Fruit fly (Drosophila melanogaster): ENCODE measurements around the gene CG18131.

CG18131 gene

DNA sequence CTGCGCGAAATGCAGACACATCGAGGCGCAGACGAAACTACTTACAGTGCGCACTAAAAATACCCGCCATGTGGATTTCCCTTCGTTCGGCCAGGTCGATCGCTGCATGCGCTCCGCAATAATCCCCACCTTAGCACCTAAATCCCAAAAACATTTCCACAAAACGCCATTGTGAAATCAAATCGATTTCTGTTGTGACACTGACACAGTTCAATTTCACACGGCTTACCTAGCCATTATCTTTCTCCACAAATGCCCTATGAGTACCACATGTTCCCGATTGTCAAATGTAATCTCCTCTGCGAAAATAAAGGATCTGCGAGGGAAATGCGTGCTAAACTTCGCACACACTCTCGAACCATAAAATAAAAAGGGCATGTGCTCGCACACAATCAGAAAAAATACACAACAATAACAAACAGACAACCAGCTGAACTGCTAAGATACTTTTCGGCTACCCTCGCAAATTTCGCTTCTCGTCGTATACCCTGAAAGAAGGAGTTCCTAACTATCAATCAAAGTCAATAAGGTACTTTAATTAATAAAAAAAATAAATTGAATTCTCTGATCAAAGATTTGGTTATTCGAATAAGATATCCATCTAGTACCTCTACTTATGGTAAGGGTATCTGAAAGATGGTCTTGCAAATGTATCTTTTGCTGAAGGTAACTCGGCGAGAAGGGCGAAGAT is 14.3 kb downstream of the CG18131 start:
- no peak for TF ChIP-seq CG8478 (optimal IDR thresholded peaks at IDR 0.05)

DNA sequence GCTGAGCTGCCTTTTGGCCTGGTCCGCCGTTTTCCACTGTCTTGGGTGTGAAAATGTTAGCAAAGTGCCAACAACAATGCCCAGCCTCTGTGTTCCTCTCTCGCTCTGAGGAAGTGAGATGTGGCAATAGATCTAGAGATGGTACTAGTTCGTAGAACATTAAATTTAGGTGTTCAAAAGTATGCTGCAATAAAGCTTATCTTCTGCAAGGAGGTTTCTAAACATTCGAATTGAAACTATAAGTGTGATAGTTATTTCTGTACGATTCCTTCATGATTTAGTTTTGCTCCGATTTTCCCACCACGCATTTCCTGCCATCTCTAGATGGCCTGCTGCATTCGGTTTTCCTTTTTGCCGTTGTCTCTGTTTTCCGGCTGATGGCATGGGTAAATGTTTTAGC is 21.9 kb downstream of the CG18131 start:
- TF ChIP-seq CTCF (optimal IDR thresholded peaks at IDR 0.05) (no peak), CG8478 (optimal IDR thresholded peaks at IDR 0.05) (no peak)

DNA sequence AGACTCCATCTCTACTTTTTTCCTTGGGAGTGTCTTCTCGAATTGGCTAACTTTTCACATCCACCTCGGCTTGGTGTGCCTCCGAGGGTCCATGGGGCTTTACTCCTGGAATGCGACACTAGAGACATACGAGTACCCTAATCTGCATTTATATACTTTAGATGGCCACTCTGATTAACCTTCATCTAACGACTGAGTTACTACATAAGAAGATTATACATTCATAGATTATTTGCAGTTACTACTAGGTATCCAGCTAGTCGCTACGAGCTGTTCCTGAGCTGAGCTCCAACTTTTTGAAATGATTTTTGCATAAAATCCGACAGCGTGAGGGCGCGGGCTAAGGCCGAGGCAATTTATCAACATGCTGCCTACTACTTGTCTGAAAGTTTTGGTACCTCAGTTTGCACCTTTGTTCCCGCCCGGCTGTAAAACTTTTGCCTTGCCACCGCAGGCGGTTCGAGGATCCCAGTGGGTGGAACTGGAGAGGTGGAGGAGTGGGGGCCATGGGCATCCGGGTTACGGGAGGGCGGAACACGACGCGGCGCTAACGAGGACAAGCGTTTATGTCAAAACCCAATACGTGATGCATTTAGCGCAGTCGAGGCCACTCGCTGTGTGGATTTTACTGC is 23.4 kb downstream of the CG18131 start:
- TF ChIP-seq CTCF (optimal IDR thresholded peaks at IDR 0.05) (no peak), CG8478 (optimal IDR thresholded peaks at IDR 0.05) (no peak)

DNA sequence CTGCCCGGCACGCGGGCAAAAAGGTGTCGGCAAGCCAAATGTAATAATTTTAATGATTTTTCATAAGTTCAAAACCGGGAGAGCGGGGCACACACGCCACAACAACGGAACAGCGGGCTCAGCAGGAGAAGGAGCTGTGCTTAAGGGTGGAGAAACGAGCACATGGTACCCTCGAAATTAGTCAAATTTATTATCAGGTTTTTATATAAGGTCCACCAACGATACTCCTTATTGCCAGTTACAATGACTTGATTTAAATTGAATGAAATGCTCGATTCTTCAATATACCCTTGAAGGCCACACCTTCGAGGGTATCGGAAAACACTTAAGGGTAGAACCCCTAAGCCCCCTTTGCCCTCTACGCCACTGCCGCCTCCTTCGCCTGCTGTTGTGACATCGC is 27.0 kb downstream of the CG18131 start:
- TF ChIP-seq CTCF (optimal IDR thresholded peaks at IDR 0.05) (no peak), CG8478 (optimal IDR thresholded peaks at IDR 0.05) (no peak)

DNA sequence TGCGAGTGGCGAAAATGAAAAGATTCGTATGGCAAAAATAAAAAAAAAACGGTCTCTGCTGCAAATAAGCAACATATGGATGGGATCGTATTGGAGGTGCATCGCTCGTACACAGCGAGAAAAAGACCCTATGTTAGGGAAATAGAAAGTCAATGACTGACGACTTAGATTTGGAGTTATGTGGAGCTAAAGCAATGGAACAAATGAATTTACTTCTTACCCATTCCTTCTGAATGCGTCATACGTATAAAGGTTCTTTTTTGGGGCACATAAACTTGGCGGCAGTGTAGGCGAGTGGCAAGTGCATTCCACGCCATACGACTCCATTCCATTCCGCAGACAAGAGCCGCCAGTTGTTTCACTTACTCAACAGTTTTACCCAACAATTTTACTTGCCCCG is 29.6 kb downstream of the CG18131 start:
- TF ChIP-seq CG8478 (optimal IDR thresholded peaks at IDR 0.05), result no peak
- TF ChIP-seq CTCF (optimal IDR thresholded peaks at IDR 0.05), result no peak

DNA sequence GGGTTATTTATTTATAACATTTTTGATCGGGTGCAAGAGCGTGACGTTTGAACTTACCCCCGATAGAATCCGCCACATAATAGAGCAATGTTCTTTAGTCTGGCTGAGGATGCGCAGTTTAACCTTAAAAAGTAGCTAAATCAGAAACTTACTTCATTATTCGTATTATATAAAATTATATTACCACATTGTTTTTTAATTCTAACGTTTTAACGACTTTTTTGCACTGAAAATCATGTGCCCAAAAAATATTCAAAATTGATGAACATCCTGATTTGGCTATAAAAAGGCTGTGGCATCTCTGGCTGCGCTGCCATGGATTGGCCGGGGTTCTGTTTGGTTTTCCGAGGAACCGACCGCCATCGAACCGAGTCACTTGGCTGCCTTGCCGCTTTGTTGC is 30.4 kb downstream of the CG18131 start:
- TF ChIP-seq CG8478 (optimal IDR thresholded peaks at IDR 0.05) (no peak), CTCF (optimal IDR thresholded peaks at IDR 0.05) (no peak)

DNA sequence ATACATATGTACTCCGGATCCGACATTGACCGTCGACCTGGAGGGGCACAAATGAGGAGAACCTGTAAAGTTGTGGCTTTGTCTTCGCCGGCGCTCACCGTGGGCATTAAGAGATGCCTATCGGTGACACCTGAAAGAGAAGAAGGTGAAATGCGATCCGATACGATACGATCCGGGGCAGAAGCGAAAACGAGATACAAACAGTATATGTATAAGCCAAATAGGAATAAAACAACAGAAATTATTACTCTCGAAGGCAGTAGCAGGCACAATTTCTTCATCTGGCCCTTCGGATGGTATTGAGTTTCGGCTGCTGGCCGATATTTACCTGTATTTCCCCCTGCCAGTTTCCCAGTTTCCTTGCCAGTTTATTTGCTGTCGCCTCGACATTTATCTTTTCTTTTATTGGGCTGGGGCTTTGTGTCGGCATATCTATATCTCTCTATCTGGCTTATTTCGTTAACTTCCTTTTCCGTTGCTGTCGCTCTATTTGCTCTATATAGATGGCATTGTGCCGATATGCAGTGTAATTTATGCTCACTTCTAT is 37.0 kb downstream of the CG18131 start:
- TF ChIP-seq CG8478 (optimal IDR thresholded peaks at IDR 0.05), result no peak
- TF ChIP-seq CTCF (optimal IDR thresholded peaks at IDR 0.05), result no peak

DNA sequence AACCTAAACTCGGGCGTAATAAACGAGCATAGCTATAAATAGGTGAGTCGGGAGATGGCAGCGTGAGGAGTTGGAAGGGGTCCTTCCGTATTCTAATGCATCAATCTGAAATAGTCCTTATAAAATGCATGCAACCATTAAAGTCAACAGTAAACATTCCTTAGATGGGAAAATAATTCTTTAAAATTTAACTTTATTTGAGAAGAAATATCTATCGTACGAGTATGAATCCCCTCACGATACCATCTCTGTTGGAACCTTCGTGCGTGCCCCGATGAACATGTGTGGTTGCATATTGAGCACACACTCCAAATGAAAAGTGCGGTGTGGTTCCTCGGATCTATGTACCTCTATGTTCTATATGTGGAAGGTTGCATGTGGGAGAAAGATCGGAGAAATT is 38.3 kb downstream of the CG18131 start:
- TF ChIP-seq CTCF (optimal IDR thresholded peaks at IDR 0.05), result no peak
- no peak for TF ChIP-seq CG8478 (optimal IDR thresholded peaks at IDR 0.05)

DNA sequence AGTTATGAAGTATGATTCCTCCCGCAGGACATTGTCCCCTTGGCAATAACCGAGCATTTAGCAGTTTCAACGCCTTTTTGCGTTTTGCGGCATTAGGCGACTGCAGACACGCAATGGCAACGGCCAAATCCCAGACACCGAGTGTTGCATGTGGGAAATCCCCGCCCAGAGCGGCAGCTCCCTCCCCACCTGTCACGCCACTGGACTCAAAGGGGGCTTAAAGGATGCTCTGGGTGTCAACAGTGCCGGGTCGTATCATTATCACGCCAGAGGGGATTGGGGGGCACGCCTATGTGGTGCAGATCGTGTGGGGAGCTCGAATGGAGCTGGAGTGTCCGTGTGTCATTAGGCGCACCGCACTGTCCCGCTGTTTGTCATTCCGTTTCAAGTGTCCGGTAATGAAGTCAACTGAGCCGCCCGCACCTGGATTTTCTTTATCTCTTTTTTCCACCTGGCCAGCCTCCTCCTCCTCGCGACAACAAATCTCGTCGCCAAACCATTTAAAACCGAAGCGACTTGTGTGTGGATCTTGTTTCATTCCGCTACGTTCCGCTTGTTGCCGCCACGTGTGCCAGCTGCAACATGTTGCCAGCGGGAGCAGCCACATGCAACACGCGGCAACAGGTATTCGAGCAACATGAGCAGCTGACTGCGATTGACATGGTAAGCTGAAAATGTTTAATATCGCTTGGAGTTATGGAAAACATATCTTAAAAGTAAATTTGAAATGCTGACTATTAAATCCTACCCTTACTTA is 39.8 kb downstream of the CG18131 start:
- TF ChIP-seq CTCF (optimal IDR thresholded peaks at IDR 0.05), result no peak
- no peak for TF ChIP-seq CG8478 (optimal IDR thresholded peaks at IDR 0.05)

DNA sequence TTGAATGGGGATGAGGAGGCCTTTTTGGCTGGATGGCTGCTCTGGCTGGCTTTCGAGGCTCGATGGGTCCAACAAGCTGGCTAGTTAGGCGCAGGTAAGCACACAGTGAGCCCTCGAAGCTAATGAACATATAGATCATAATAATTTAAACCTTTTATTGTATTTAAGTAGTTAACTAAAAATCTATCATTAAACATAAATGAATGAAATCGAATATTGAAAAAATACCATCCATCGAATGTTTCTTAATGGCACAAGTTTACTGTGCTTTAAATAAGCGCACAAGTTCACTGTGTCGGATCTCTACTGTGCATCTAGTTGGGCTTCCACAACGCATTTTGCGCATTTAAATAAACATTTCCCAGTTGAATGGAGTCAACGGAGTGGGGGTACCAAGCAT is 41.1 kb downstream of the CG18131 start:
- TF ChIP-seq CTCF (optimal IDR thresholded peaks at IDR 0.05) (no peak), CG8478 (optimal IDR thresholded peaks at IDR 0.05) (no peak)

DNA sequence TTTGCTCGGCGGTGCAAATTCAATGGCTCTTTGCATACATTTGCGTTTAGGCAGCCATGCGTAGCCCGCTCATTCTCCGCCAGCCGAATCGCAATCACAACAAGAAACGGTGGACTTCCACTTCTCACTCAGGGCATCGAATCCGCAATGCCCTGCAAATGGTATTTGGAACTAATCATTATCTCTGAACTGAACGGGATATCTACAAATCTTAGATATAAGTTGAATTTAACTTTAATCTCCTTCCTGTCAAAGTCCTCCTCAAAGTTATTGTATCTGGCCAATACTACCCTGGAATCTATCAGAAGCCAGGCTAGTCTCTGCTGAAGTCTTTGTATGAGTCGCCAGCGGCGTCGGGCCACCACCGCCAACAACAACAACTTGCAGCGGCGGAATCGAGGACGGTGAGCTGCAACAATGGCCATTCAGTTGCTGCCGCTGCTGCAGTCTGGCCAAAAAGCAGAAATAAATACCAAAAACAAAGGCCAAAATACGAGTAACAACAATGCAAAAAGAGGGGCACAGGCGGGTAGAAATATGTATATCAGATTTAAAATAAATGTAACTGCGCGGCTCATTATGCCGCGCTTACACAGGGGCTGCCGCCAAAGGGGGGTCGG is 41.7 kb downstream of the CG18131 start:
- TF ChIP-seq CG8478 (optimal IDR thresholded peaks at IDR 0.05) (no peak), CTCF (optimal IDR thresholded peaks at IDR 0.05) (no peak)

DNA sequence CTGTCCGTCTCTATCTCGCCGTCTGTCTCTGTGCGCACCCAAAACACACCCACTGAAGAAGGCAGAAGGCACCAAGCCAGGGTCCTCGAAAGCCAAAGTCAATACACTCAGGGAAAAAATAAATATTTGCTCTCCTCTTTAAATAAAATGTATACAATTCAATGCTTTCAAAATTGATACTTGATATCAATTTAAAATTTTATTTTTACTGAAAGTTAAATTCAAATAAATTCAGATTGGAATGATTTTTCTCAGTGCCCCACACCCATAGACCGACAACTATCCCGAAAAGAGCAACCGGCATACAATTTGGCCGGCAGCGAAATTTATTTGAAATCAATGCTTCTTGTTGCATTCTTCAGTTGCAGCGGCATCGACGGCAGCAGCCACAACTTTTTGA is 43.6 kb downstream of the CG18131 start:
- no peak for TF ChIP-seq CG8478 (optimal IDR thresholded peaks at IDR 0.05)

DNA sequence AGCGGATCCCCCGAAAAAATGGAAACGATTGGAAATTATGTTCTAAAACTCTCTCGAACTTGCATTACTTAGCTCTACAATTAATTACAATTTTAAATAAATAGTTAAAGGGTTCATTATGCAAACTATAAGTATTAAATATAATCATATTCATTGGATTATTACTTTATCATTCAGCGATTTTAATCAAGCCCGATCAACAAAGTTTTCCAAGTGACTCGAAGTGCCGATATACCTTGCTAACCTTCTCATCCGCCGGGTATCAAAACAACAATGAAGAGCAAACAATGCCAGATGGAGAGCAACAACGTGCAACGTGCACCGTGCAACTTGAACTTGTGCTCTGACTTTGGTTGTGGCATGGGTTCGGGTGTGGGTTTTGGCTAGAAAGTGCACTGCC is 44.1 kb downstream of the CG18131 start:
- TF ChIP-seq CTCF (optimal IDR thresholded peaks at IDR 0.05) (no peak), CG8478 (optimal IDR thresholded peaks at IDR 0.05) (no peak)

DNA sequence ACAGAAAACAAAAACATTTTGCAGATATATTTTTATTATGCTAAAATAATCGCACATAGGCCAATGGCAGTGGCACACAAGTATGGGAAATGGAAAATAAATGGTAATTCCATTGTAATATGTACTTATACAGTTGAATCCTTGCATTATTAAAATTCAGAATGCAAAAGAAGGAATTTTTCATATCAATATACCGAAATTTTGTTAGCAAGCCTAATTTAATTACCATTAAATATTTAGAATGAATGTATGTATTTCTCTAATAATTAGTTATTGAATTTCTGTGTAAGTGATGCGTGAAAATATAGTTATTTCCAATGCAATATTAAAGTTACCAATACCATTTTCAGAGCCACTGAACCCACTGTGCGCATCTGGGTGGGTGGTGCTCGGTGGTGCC is 44.9 kb downstream of the CG18131 start:
- TF ChIP-seq CTCF (optimal IDR thresholded peaks at IDR 0.05), result no peak
- TF ChIP-seq CG8478 (optimal IDR thresholded peaks at IDR 0.05), result no peak

DNA sequence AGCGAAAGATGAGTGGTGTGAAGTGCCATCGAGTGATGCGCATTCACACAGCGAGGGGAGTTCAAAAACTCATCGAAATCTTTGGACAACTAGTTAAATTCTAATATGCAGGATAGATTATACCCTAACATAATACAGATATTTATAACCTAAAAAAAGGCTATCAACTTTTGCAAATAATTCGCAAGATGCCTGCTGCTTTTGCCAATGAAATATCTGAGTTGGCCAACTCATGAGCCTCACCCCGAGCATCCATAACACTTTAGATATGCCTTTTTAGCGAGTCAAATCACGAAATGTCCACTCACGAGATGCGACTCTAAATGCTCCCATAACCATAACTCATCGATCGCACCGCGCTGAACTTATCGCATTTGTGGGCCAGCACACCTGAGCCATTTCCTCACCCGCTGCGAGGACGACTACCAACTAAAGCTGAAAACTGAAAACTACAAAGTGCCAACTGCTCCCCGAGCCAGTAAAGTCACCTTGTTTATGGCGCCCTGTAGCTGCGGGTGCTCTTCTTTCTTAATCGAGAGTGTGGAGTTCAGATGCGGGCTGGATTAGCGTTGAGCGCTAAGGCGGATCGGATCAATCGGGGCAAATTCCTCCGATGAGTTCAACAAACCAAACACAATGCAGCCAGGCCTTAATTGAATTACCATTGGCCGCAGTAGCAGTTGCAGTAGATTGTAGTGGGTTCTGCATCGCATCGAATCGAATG is 50.5 kb downstream of the CG18131 start:
- no peak for TF ChIP-seq CG8478 (optimal IDR thresholded peaks at IDR 0.05)
- TF ChIP-seq CTCF (optimal IDR thresholded peaks at IDR 0.05), result no peak

Measured in S2 (cell line).